Fruit fly (Drosophila melanogaster) Kc167 (cell line): ENCODE measurements around the gene CG32453.

Experiments used
- h ChIP-seq: fragments of >200 bp; optimal IDR thresholded peaks from 3 replicates; lab custom pipeline; 2018; ENCODE audit warnings: missing external identifiers
- insv ChIP-seq: fragments of >200 bp; optimal IDR thresholded peaks from 3 replicates; lab custom pipeline; 2018; ENCODE audit warnings: missing external identifiers

- TF ChIP-seq insv (lab: Kevin White, UChicago) (no peak), h (lab: Kevin White, UChicago) (no peak)
These were observed 1.4 kb upstream of the CG32453 start, which contains the start of gene CG14452 for dm6 chr3L:22695653-22696052.
